Fruit fly (Drosophila melanogaster) Kc167 (cell line): ENCODE measurements around the gene CG45207.

ENCODE experiments used
- Myc ChIP-seq: fragments of >200 bp; optimal IDR thresholded peaks from 2 replicates; lab custom pipeline; 2017; ENCODE audit warnings: missing external identifiers
- insv ChIP-seq: fragments of >200 bp; optimal IDR thresholded peaks from 3 replicates; lab custom pipeline; 2018; ENCODE audit warnings: missing external identifiers
- psq ChIP-seq: fragments of >200 bp; optimal IDR thresholded peaks from 2 replicates; lab custom pipeline; 2017; ENCODE audit warnings: missing external identifiers

DNA sequence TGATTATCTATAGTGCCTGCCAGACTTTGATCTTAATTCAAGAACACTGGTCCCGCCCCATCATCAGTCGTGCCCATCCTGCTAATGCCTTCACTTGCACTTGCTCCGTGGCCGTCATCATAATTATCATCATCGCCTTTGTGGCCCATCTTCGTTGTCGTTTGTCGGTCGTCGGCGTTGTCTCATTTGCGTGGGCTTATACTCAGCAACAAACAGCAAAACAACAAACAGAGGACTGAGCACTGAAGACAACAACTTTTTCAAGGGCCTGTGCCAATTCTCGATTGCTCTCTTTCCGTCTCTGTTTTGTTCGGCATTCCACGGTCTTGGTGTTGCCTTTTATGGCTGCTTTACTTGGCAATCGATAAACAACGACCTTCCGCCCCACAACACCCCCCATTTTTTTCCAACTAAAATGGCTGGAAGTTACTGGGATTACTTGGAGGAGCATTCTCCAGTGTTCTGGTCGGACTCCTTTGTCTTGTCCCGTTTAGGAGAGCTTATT is 32.8 kb upstream of the CG45207 start:
- TF ChIP-seq Myc (no peak), psq (lab: Kevin White, UChicago) (no peak), insv (lab: Kevin White, UChicago) (no peak)
